Fruit fly (Drosophila melanogaster) whole organism, larva: ENCODE measurements around the gene CG17996.

Experiments used
- noc ChIP-seq: fragments of 200-800 bp; sonication (Bioruptor generic); optimal IDR thresholded peaks from 3 replicates; lab custom pipeline; 2019; ENCODE audit warnings: missing biosample characterization, mild to moderate bottlenecking, missing genetic modification characterization, moderate library complexity

CG17996 gene

DNA sequence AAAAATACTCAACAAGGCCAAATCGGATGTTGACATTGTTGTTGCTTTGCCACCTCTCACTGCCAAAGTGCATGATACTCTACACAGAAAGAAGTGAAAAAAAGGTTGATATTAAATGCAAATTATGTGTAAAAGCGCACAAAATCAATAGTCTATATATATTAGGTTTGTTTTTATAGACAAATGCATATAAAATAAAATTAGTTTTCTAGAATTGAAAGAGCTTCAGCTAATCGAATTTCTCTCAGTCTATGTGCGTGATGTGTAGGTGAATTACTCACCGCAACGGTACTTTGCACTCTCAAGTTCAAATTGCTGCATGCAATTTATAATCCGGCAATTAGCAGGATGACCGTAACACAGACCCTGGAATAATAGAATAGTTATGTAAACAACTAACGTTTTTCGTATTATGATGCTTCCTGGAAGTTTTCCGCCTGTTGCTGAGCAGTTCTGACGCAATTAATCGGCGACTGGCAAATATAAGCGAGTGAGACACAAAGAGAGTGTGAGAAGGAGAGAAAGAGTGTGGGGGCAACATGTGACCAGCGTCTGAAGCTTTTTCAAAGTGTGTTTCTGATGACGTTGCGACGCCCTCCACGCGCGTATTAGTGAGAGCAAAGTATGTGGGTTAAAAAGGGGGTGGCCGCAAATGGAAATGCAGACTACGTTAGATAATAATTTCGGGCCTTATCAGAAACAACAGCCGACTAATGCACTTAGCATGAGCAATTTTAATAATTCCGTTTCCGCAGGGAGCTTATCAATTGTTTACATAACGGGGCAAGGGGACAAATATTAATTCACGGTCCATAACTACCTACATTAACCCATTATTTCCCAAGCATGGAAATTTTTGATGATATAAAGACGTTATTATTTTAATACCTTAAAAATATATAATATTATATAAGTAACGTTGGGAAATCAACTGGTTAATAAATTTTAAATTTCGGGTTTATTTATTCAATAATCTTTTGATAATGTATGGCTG lies 9.8 kb downstream of the CG17996 start:
- TF ChIP-seq noc (tag; lab: Kevin White, UChicago) = peak; percentile 80

DNA sequence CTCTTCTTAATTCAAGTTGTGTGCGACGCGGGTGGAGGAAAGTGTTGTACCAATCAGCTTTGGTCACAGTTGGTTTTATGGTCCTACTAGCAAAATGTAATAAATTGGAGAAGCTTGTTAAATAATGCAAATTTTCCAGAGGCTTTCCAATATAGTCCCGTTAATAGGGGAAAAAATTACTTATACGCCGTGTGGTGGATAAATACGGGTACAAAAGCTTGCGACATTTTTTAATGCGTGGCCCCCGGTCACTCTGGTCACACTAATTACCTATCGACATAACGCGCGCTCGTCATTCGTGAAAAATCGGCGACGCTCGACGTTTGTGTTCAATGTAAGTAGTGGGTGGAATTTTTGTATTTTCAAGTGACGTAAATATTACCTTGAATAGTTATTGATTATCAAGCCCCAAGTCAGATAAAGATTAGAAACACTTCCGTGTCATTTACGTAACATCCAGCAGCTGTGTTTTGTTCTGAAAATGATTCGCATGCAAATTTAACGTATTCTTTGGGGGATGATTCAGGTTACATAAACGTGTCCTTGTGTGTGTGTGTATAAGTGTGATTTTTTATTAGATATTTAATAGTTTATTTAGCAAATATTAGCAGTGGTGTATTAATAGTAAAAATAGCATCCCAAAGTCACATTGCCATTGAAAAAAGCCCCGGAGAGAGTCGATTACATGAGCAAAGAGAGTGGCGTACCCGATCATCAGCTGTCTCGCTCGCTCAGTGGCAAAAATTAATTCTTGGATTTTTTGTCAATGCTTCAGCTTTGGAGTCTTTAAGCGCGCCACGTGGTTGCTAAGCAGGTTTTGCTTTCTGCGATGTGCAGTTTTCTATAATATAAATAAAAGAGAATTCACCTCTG lies 11.0 kb downstream of the CG17996 start, which contains the start of gene Cyt-c-p:
Cyt-c-p (plus strand) TSS at position 290 of the 873 bp plus-strand sequence.
- TF ChIP-seq noc (tag; lab: Kevin White, UChicago) = peak; percentile 49

- TF ChIP-seq noc (tag; lab: Kevin White, UChicago) = no peak
Observed at dm6 chr2L:16718446-16719173, 12.2 kb downstream of the CG17996 start.

DNA sequence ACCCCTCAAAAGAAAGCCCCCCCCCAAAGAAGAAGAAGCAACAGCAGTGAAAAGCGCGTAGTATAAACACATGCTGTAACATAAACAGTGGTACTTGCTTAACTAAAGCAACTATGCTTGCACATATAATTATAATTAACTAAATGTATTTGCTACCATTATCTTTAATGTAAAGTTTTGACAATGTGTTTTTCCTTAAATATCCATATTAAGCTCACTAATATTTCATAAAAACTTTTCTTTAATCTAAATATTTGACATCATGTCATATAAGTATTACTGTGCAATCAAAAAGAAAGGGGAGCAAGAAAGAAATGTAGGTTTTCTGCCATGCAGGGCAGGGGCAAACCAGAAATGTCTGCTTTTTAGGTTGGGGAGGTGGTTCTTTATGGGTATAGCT lies 14.1 kb downstream of the CG17996 start:
- no peak for TF ChIP-seq noc (tag; lab: Kevin White, UChicago)

DNA sequence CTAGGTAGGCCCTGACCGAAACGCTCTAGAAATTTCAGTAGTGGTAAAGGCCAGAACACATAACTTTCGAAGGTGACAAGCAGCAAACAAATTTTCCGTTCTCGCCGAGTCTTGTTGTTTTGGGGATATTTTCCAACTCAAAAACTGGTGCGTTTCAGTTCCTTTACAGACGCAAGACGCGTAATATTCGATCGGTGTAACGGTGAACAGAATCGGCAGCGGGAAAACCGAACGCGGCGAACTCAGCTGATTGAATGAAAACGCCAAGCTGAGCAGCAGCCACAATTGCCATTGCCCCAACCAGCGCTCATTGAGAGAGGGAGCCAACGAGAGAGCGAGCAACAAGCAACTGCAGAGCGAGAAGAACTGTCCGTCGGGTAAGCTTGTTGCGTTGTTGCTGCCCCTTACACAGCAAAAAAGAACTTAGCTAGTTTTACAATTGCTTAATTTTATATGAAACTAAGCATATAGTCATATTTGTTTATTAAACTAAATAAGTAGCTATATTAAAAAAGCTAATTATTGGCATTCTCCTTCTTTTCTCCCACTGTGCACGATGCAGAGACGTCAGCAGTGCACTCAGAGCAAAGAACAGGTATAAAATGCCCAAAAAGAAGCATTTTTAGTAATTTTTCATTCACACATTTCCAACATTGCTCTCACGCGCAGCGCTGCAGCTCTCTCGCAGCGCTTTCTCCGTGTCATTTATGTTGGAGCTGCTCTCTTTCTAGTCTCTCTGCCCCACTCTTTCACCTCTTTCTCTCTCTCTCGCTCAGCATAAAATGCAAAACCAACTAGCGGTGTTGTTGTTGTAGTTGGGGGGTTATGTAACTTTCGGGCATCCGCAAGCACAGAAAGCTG lies 14.8 kb downstream of the CG17996 start, which contains the start of the genes Cyt-c-d and CG31808:
Cyt-c-d (plus strand) TSS at position 51 of the 861 bp plus-strand sequence.
CG31808 (minus strand) TSS at position 355 of the 861 bp plus-strand sequence.
- peak; percentile 83 for TF ChIP-seq noc (tag; lab: Kevin White, UChicago)

DNA sequence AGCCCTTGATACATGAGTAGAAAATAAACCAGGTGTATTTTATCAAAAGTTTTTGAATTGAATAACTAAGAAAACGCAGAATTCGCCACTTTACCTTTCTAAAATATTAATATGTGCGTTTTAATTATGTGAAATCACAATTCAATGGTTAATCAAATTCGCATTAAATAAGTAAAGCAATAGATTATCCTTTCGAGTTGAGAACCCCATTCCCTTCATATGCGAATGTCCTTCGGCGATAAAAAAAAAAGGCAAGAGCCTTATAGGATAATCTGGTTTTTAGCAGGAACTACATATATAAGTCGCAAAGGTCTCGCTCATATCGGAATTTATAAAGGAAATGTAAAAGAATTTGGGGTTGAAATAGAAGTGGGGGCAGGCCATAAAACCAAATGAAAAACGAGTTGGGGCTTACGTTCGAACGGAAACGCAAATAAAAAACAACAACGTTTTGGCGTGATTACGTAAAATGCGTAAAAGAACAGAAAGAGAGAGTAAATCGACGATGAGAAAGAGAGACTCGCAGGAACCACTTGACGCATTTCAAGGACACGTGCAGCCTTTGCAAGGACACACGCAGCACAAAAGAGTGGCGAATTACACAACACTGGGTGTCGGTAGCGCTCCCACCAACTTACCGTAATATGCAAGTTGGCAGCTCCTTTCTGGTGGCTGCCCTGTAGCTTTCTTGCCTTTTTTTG lies 15.6 kb downstream of the CG17996 start:
- no peak for TF ChIP-seq noc (tag; lab: Kevin White, UChicago)

DNA sequence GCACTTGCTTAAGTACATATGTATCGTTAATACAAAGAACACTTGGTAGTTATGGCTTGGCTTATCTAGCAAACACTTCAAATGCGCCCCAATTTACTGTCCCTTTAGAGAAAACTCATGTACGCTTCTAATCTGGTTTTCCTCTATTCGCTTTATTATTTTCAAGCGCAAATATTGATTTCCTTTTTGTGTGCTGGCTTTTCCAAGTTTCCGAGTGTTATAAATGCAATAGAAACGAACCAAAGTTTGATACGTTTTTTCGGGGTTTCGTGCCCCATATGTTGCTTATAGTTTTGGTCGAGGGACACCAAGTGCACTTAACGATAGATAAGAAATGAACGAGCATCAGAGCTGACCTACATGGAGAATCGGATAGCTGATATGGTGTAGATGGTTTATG lies 16.9 kb downstream of the CG17996 start:
- TF ChIP-seq noc (tag; lab: Kevin White, UChicago) = no peak

dm6 chr2L:16711891-16712290 lies 18.9 kb downstream of the CG17996 start:
- no peak for TF ChIP-seq noc (tag; lab: Kevin White, UChicago)

DNA sequence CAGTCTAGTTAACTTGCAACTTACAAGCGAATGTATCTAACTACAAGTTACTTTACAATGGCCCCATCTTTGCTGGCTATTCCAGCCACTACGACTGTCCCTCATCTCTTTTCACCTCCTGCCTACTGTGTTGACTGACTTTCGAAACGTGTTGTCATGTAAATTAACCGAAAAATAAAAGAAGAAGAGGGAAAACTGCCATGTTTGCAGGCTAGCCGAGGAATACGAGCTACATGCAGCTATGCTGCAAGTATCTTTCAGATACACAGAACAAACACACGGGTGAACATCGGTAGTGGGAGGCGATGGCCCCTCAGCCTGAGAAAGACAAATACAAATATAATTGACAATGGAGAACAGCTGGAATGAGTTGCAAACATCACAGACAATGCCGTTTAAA lies 20.2 kb downstream of the CG17996 start:
- no peak for TF ChIP-seq noc (tag; lab: Kevin White, UChicago)

dm6 chr2L:16710234-16710633 lies 20.6 kb downstream of the CG17996 start:
- TF ChIP-seq noc (tag; lab: Kevin White, UChicago) = no peak

dm6 chr2L:16709693-16710092 lies 21.1 kb downstream of the CG17996 start:
- TF ChIP-seq noc (tag; lab: Kevin White, UChicago) = no peak

- TF ChIP-seq noc (tag; lab: Kevin White, UChicago) = no peak
Observed at dm6 chr2L:16706882-16707775, 23.7 kb downstream of the CG17996 start.

DNA sequence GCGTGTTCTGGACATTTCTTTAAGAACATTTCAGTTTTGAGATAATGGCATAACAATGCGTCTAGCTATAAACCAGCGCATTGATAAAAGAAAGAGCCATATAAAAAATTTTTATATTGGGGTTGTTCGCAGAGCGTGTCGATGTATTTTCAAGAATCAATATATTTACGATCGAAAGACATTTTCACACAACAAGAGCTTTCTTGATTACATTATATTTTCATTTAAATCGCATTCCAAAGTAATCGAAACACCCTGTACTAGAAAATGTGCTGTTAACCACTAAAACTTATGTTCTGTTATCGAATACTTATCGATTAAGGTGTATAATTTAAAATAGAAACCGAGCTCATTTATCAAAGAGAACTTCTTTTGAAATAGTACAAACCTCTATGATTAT lies 27.1 kb downstream of the CG17996 start:
- no peak for TF ChIP-seq noc (tag; lab: Kevin White, UChicago)
